Worm (Caenorhabditis elegans): ENCODE data around the gene C39F7.5.

DNA sequence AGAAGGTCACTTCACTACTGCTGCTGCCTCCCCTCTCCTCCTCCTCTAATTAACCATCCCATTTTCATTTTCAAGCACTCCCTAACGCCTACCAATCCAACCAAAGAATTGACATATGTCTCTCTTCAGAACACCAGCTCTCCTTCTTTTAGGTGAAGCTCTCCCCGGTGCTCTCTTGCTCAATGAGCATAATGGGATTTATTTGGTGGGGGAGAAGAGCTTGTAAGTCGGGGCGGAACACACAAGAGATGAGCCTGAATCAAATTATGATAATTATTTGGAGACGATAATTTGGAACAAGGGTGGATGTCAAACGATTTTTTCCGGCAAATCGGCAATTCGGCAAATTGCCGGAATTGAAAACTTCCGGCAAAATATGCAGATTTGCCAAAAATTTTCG, 11.8 kb upstream of the C39F7.5 start:
- TF ChIP-seq dmd-4 (tag; optimal IDR thresholded peaks at IDR 0.05; ENCODE audit: borderline replicate concordance): no peak
- no peak for TF ChIP-seq ceh-24 (tag; optimal IDR thresholded peaks at IDR 0.05)
- no peak for TF ChIP-seq zip-5 (tag; optimal IDR thresholded peaks at IDR 0.05)
- TF ChIP-seq tbx-7 (tag; optimal IDR thresholded peaks at IDR 0.05): no peak
- no peak for TF ChIP-seq fkh-10 (GFP tag; optimal IDR thresholded peaks at IDR 0.05)

Measured in whole organism, late embryonic.